Fruit fly (Drosophila melanogaster): ENCODE results near the gene CG13950.
A peak's percentile ranks its signal among the peaks of the same experiment; 100 is the strongest.

Gene CG13950

dm6 chr2L:857897-858517 lies 2.0 kb upstream of the CG13950 start (continued):
- no peak for TF ChIP-seq pita (GFP tag; optimal IDR thresholded peaks at IDR 0.05)
- peak; percentile 13 for TF ChIP-seq kay (GFP tag; optimal IDR thresholded peaks at IDR 0.05)
- TF ChIP-seq exex (tag; optimal IDR thresholded peaks at IDR 0.05): peak; percentile 43
- TF ChIP-seq tio (GFP tag; optimal IDR thresholded peaks at IDR 0.05): no peak
- no peak for TF ChIP-seq Kr (GFP tag; optimal IDR thresholded peaks at IDR 0.05)
- TF ChIP-seq Atf-2 (GFP tag; optimal IDR thresholded peaks at IDR 0.05): peak; percentile 33
- peak in 1 of 2 experiments; percentile 92 for TF ChIP-seq Hr78 (GFP tag; optimal IDR thresholded peaks at IDR 0.05)
- TF ChIP-seq maf-S (GFP tag; optimal IDR thresholded peaks at IDR 0.05): peak; percentile 8
- no peak for TF ChIP-seq CG13123 (GFP tag; optimal IDR thresholded peaks at IDR 0.05)
- no peak for TF ChIP-seq crol (GFP tag; IDR thresholded peaks at IDR 0.05)
- no peak for TF ChIP-seq prd (optimal IDR thresholded peaks at IDR 0.05)
- TF ChIP-seq prd (GFP tag; IDR thresholded peaks at IDR 0.05): peak; percentile 60; the same call in 2 of the 3 replicates
- peak; percentile 85 for TF ChIP-seq CG12769 (tag; optimal IDR thresholded peaks at IDR 0.05)
- no peak for TF ChIP-seq sima (GFP tag; optimal IDR thresholded peaks at IDR 0.05)
- peak; percentile 42 for TF ChIP-seq Hr3 (GFP tag; optimal IDR thresholded peaks at IDR 0.05)
- TF ChIP-seq CG10321 (GFP tag; IDR thresholded peaks at IDR 0.05): no peak
- TF ChIP-seq BEAF-32 (GFP tag; optimal IDR thresholded peaks at IDR 0.05): no peak
- no peak for TF ChIP-seq CG12744 (GFP tag; optimal IDR thresholded peaks at IDR 0.05)
- no peak for TF ChIP-seq CG3726 (GFP tag; IDR thresholded peaks at IDR 0.05)
- peak; percentile 29 for TF ChIP-seq gcm (GFP tag; optimal IDR thresholded peaks at IDR 0.05)
- no peak for TF ChIP-seq Trl (optimal IDR thresholded peaks at IDR 0.05)
- peak; percentile 33 for TF ChIP-seq Trl (GFP tag; optimal IDR thresholded peaks at IDR 0.05)
- peak; percentile 54 for TF ChIP-seq B-H1 (GFP tag; IDR thresholded peaks at IDR 0.05)
- TF ChIP-seq z (GFP tag; IDR thresholded peaks at IDR 0.05): no peak
- no peak for TF ChIP-seq nau (GFP tag; optimal IDR thresholded peaks at IDR 0.05)
- TF ChIP-seq twi (tag; optimal IDR thresholded peaks at IDR 0.05): peak; percentile 20
- peak; percentile 58 for TF ChIP-seq CG10979 (tag; optimal IDR thresholded peaks at IDR 0.05)
- no peak for TF ChIP-seq CG17912 (GFP tag; optimal IDR thresholded peaks at IDR 0.05)
- peak; percentile 45; the same call in 1 of the 2 replicates for TF ChIP-seq CG6689 (GFP tag; IDR thresholded peaks at IDR 0.05)
- TF ChIP-seq CG6813 (GFP tag; optimal IDR thresholded peaks at IDR 0.05): peak; percentile 41
- TF ChIP-seq Camta (GFP tag; optimal IDR thresholded peaks at IDR 0.05): peak; percentile 44
- TF ChIP-seq Stat92E (GFP tag; optimal IDR thresholded peaks at IDR 0.05): no peak
- TF ChIP-seq CG14965 (GFP tag; optimal IDR thresholded peaks at IDR 0.05; ENCODE audit: borderline replicate concordance): no peak
- no peak for TF ChIP-seq HLHmδ (GFP tag; optimal IDR thresholded peaks at IDR 0.05)
- TF ChIP-seq Meics (GFP tag; optimal IDR thresholded peaks at IDR 0.05): peak; percentile 29
- peak; percentile 82 for TF ChIP-seq Sox102F (GFP tag; optimal IDR thresholded peaks at IDR 0.05)
- TF ChIP-seq ab (GFP tag; optimal IDR thresholded peaks at IDR 0.05): no peak
- TF ChIP-seq Hmr (GFP tag; optimal IDR thresholded peaks at IDR 0.05): peak; percentile 56
- no peak for TF ChIP-seq CG9876 (GFP tag; optimal IDR thresholded peaks at IDR 0.05)
- TF ChIP-seq fd3F (GFP tag; optimal IDR thresholded peaks at IDR 0.05): no peak
- no peak for TF ChIP-seq CG3838 (GFP tag; optimal IDR thresholded peaks at IDR 0.05)
- no peak for TF ChIP-seq CG3995 (GFP tag; optimal IDR thresholded peaks at IDR 0.05)
- TF ChIP-seq CG8478 (optimal IDR thresholded peaks at IDR 0.05): no peak
- no peak for TF ChIP-seq Usf (GFP tag; optimal IDR thresholded peaks at IDR 0.05)
- TF ChIP-seq Myb (GFP tag; optimal IDR thresholded peaks at IDR 0.05): peak; percentile 11
- no peak for TF ChIP-seq CG43689 (GFP tag; IDR thresholded peaks at IDR 0.05)
- TF ChIP-seq CG4820 (GFP tag; optimal IDR thresholded peaks at IDR 0.05): no peak
- TF ChIP-seq CG15479 (GFP tag; optimal IDR thresholded peaks at IDR 0.05): no peak
- TF ChIP-seq CG6791 (GFP tag; IDR thresholded peaks at IDR 0.05; ENCODE audit: partially characterized antibody): no peak
- no peak for TF ChIP-seq CG7271 (tag; optimal IDR thresholded peaks at IDR 0.05)
- TF ChIP-seq CG8924 (tag; optimal IDR thresholded peaks at IDR 0.05): peak; percentile 73

Measured in whole organism, embryonic.